Worm (Caenorhabditis elegans): ENCODE data around the gene srx-47.

ce11 chrV:9340318-9340717 lies 9.5 kb upstream of the srx-47 start:
- TF ChIP-seq elt-3 (tag; optimal IDR thresholded peaks at IDR 0.05): no peak
- no peak for TF ChIP-seq nhr-12 (tag; optimal IDR thresholded peaks at IDR 0.05)
- no peak for TF ChIP-seq snpc-4 (tag; optimal IDR thresholded peaks at IDR 0.05)
- TF ChIP-seq lin-11 (tag; optimal IDR thresholded peaks at IDR 0.05): no peak
- TF ChIP-seq nhr-77 (tag; optimal IDR thresholded peaks at IDR 0.05): no peak
- no peak for TF ChIP-seq nhr-25 (tag; optimal IDR thresholded peaks at IDR 0.05)
- no peak for TF ChIP-seq skn-1 (tag; optimal IDR thresholded peaks at IDR 0.05)
- TF ChIP-seq nhr-237 (tag; optimal IDR thresholded peaks at IDR 0.05): no peak
- peak; percentile 78 for TF ChIP-seq ama-1 (optimal IDR thresholded peaks at IDR 0.05)

All from whole organism, L2 larva.